Worm (Caenorhabditis elegans) whole organism, midembryonic: Measurements from ENCODE around the gene C34D10.1.

ENCODE experiments used
- T22C8.4 ChIP-seq: fragments of 200-800 bp; sonication (Bioruptor generic); IDR thresholded peaks from 2 replicates; pipeline ENCODE4 v1.3.6; 2022; ENCODE audit warnings: missing genetic modification characterization, missing compliant biosample characterization
- cog-1 ChIP-seq: sonication (generic microtip); optimal IDR thresholded peaks from 2 replicates; lab custom pipeline; 2016; ENCODE audit warnings: missing genetic modification characterization, missing compliant biosample characterization
- flt-1 ChIP-seq: fragments of 200-800 bp; sonication (Bioruptor generic); IDR thresholded peaks from 2 replicates; pipeline ENCODE4 v1.3.6; 2022; ENCODE audit warnings: missing genetic modification characterization, missing compliant biosample characterization
- klf-2 ChIP-seq: fragments of 200-800 bp; sonication (Bioruptor generic); conservative IDR thresholded peaks from 2 replicates; pipeline ENCODE4 v1.3.6; 2022; ENCODE audit warnings: missing genetic modification reagents, missing genetic modification characterization, missing compliant biosample characterization
- med-1 ChIP-seq: sonication (generic microtip); optimal IDR thresholded peaks from 2 replicates; lab custom pipeline; 2017; ENCODE audit warnings: missing genetic modification characterization, mild to moderate bottlenecking, missing compliant biosample characterization, antibody characterized with exemption, missing genetic modification reagents; ENCODE audit not compliant: insufficient read depth
- ref-1 ChIP-seq: fragments of 200-800 bp; sonication (Bioruptor generic); conservative IDR thresholded peaks from 2 replicates; pipeline ENCODE4 v1.3.6; 2022; ENCODE audit warnings: missing genetic modification reagents, missing genetic modification characterization, missing compliant biosample characterization
- tab-1 ChIP-seq: fragments of 200-800 bp; sonication (Bioruptor generic); IDR thresholded peaks from 2 replicates; pipeline ENCODE4 v1.3.6; 2022; ENCODE audit warnings: missing genetic modification characterization, missing compliant biosample characterization
- ztf-23 ChIP-seq: fragments of 200-800 bp; sonication (Bioruptor generic); IDR thresholded peaks from 2 replicates; pipeline ENCODE4 v1.3.6; 2022; ENCODE audit warnings: missing genetic modification reagents, missing genetic modification characterization, missing compliant biosample characterization
- ztf-29 ChIP-seq: fragments of 200-800 bp; sonication (Bioruptor generic); IDR thresholded peaks from 2 replicates; pipeline ENCODE4 v1.3.6; 2022; ENCODE audit warnings: missing genetic modification reagents, missing genetic modification characterization, missing compliant biosample characterization

DNA sequence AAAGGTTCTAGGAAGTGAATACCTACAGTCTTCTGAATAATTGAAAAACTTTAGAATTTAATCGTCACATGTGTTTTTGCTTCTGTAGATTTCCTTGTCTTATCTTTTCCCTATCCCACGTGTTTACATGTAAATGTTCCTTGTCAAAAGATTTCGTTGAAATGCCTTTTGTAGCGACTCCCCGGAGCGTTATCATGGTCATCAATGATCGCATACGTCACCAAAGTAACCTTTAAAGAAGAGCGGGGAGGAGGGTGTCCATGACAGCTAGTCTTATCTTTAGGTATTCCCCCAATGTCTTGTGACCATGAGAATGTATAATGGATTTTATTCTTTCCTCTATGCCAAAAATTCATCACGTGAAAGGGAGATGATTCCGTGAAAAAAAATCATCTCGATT, 42.4 kb upstream of the C34D10.1 start:
- TF ChIP-seq med-1 (GFP tag; lab: Kevin White, UChicago) (no peak), tab-1 (GFP tag; lab: Robert Waterston, UW) (no peak), klf-2 (no peak), ref-1 (GFP tag; lab: Robert Waterston, UW) (no peak), ztf-29 (GFP tag; lab: Robert Waterston, UW) (no peak), flt-1 (GFP tag; lab: Robert Waterston, UW) (no peak), T22C8.4 (GFP tag; lab: Robert Waterston, UW) (no peak), cog-1 (tag; lab: Kevin White, UChicago) (no peak), ztf-23 (GFP tag; lab: Robert Waterston, UW) (no peak)
